Worm (Caenorhabditis elegans) whole organism, young adult: Measurements from ENCODE around the gene sde-2.
A peak's percentile ranks its signal among the peaks of the same experiment; 100 is the strongest.

Experiments used
- F49E8.2 ChIP-seq: sonication (generic microtip); optimal IDR thresholded peaks from 3 replicates; lab custom pipeline; 2017; ENCODE audit warnings: missing genetic modification characterization, mild to moderate bottlenecking, missing compliant biosample characterization, antibody characterized with exemption, moderate library complexity; ENCODE audit not compliant: insufficient read depth
- dpl-1 ChIP-seq: fragments of 150-350 bp; optimal IDR thresholded peaks from 2 replicates; lab custom pipeline; 2014; ENCODE audit warnings: missing biosample characterization, missing genetic modification reagents, missing genetic modification characterization
- efl-1 ChIP-seq: fragments of 150-350 bp; optimal IDR thresholded peaks from 2 replicates; lab custom pipeline; 2014; ENCODE audit warnings: missing biosample characterization, missing genetic modification reagents, missing genetic modification characterization
- sea-2 ChIP-seq: fragments of 200-800 bp; sonication (Bioruptor generic); IDR thresholded peaks from 2 replicates; pipeline ENCODE4 v1.3.6; 2022; ENCODE audit warnings: missing genetic modification characterization, missing compliant biosample characterization
- unc-130 ChIP-seq: sonication (generic microtip); optimal IDR thresholded peaks from 2 replicates; lab custom pipeline; 2016; ENCODE audit warnings: missing genetic modification reagents, missing genetic modification characterization, missing compliant biosample characterization

ce11 chrV:13669170-13669569 is 41.8 kb downstream of the sde-2 start:
- TF ChIP-seq sea-2 (GFP tag; lab: Robert Waterston, UW), result no peak
- TF ChIP-seq efl-1 (GFP tag; lab: Kevin White, UChicago), result no peak
- peak; percentile 7 for TF ChIP-seq unc-130
- TF ChIP-seq dpl-1 (GFP tag; lab: Kevin White, UChicago), result no peak
- TF ChIP-seq F49E8.2 (tag; lab: Kevin White, UChicago), result peak; percentile 95
